Worm (Caenorhabditis elegans) whole organism, L3 larva: ENCODE data around the gene C49H3.16.

ENCODE experiments used
- R02D3.7 ChIP-seq: fragments of 150-350 bp; optimal IDR thresholded peaks from 2 replicates; lab custom pipeline; 2014; ENCODE audit warnings: missing biosample characterization, missing genetic modification characterization
- elt-2 ChIP-seq: sonication (generic microtip); optimal IDR thresholded peaks from 2 replicates; lab custom pipeline; 2016; ENCODE audit warnings: missing genetic modification reagents, mild to moderate bottlenecking, missing genetic modification characterization, missing compliant biosample characterization
- elt-3 ChIP-seq, 3 experiments: fragments of 150-350 bp in 1 of 3; sonication (generic microtip) in 2 of 3; optimal IDR thresholded peaks; 2 replicates in 2 of 3; 4 replicates in 1 of 3; lab custom pipeline; 2014 to 2017; ENCODE audit warnings: missing biosample characterization in 3 of 3, missing genetic modification characterization in 3 of 3
- lin-15B ChIP-seq: fragments of 150-350 bp; optimal IDR thresholded peaks from 2 replicates; lab custom pipeline; 2014; ENCODE audit warnings: missing biosample characterization, missing genetic modification characterization
- lsy-12 ChIP-seq: sonication (generic microtip); optimal IDR thresholded peaks from 2 replicates; lab custom pipeline; 2016; ENCODE audit warnings: mild to moderate bottlenecking, missing genetic modification characterization, missing compliant biosample characterization
- nfya-1 ChIP-seq: sonication (generic microtip); optimal IDR thresholded peaks from 2 replicates; lab custom pipeline; 2017; ENCODE audit warnings: missing genetic modification characterization, mild to moderate bottlenecking, missing compliant biosample characterization, antibody characterized with exemption, moderate library complexity; ENCODE audit not compliant: insufficient read depth
- nhr-11 ChIP-seq: fragments of 150-350 bp; optimal IDR thresholded peaks from 2 replicates; lab custom pipeline; 2014; ENCODE audit warnings: missing biosample characterization, missing genetic modification characterization
- nhr-12 ChIP-seq: fragments of 150-350 bp; optimal IDR thresholded peaks from 2 replicates; lab custom pipeline; 2014; ENCODE audit warnings: missing biosample characterization, missing genetic modification characterization
- nhr-237 ChIP-seq: fragments of 150-350 bp; optimal IDR thresholded peaks from 2 replicates; lab custom pipeline; 2014; ENCODE audit warnings: missing biosample characterization, missing genetic modification characterization
- pqm-1 ChIP-seq: fragments of 150-350 bp; optimal IDR thresholded peaks from 2 replicates; lab custom pipeline; 2017; ENCODE audit warnings: missing biosample characterization, missing genetic modification characterization, inconsistent platforms

- TF ChIP-seq nhr-11 (no peak), lin-15B (tag; lab: Kevin White, UChicago) (no peak), elt-3 (tag; optimal IDR thresholded peaks at IDR 0.05; lab: Kevin White, UChicago) (no peak), nhr-237 (tag; lab: Kevin White, UChicago) (no peak), R02D3.7 (tag; lab: Kevin White, UChicago) (no peak), elt-2 (tag; lab: Kevin White, UChicago) (no peak), lsy-12 (tag; lab: Kevin White, UChicago) (no peak), nfya-1 (no peak), nhr-12 (tag; lab: Kevin White, UChicago) (no peak), pqm-1 (tag; lab: Kevin White, UChicago) (no peak)
These were observed 41.2 kb upstream of the C49H3.16 start, which contains the start of gene srt-73 for ce11 chrIV:7879017-7879416.
